Worm (Caenorhabditis elegans) whole organism, midembryonic: ENCODE results near the gene ccd-5.

Experiments used
- T22C8.4 ChIP-seq: fragments of 200-800 bp; sonication (Bioruptor generic); IDR thresholded peaks from 2 replicates; pipeline ENCODE4 v1.3.6; 2022; ENCODE audit warnings: missing genetic modification characterization, missing compliant biosample characterization
- cog-1 ChIP-seq: sonication (generic microtip); optimal IDR thresholded peaks from 2 replicates; lab custom pipeline; 2016; ENCODE audit warnings: missing genetic modification characterization, missing compliant biosample characterization
- flt-1 ChIP-seq: fragments of 200-800 bp; sonication (Bioruptor generic); IDR thresholded peaks from 2 replicates; pipeline ENCODE4 v1.3.6; 2022; ENCODE audit warnings: missing genetic modification characterization, missing compliant biosample characterization
- klf-2 ChIP-seq: fragments of 200-800 bp; sonication (Bioruptor generic); conservative IDR thresholded peaks from 2 replicates; pipeline ENCODE4 v1.3.6; 2022; ENCODE audit warnings: missing genetic modification reagents, missing genetic modification characterization, missing compliant biosample characterization
- med-1 ChIP-seq: sonication (generic microtip); optimal IDR thresholded peaks from 2 replicates; lab custom pipeline; 2017; ENCODE audit warnings: missing genetic modification characterization, mild to moderate bottlenecking, missing compliant biosample characterization, antibody characterized with exemption, missing genetic modification reagents; ENCODE audit not compliant: insufficient read depth
- ref-1 ChIP-seq: fragments of 200-800 bp; sonication (Bioruptor generic); conservative IDR thresholded peaks from 2 replicates; pipeline ENCODE4 v1.3.6; 2022; ENCODE audit warnings: missing genetic modification reagents, missing genetic modification characterization, missing compliant biosample characterization
- tab-1 ChIP-seq: fragments of 200-800 bp; sonication (Bioruptor generic); IDR thresholded peaks from 2 replicates; pipeline ENCODE4 v1.3.6; 2022; ENCODE audit warnings: missing genetic modification characterization, missing compliant biosample characterization
- ztf-23 ChIP-seq: fragments of 200-800 bp; sonication (Bioruptor generic); IDR thresholded peaks from 2 replicates; pipeline ENCODE4 v1.3.6; 2022; ENCODE audit warnings: missing genetic modification reagents, missing genetic modification characterization, missing compliant biosample characterization
- ztf-29 ChIP-seq: fragments of 200-800 bp; sonication (Bioruptor generic); IDR thresholded peaks from 2 replicates; pipeline ENCODE4 v1.3.6; 2022; ENCODE audit warnings: missing genetic modification reagents, missing genetic modification characterization, missing compliant biosample characterization

ccd-5 gene

DNA sequence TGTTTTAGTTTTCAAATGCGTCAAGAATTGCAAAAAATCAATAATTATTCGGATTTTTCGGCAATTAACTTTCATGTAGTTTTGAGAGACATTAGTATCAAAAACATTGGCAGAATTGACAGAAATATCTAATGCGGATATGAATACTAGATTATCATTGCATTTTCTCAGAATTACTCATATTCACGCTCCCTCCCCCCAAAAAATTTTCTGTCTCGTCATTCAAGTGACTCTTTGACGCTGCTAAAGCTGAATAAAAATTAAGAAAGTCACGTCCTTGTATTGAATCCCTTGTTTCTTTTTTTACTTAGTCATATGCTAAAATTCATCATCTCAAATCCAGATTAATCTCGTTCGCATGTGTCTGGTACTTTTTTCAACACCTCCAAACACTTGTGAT, 24.2 kb upstream of the ccd-5 start:
- no peak for TF ChIP-seq flt-1 (GFP tag; lab: Robert Waterston, UW)
- no peak for TF ChIP-seq klf-2
- TF ChIP-seq med-1 (GFP tag; lab: Kevin White, UChicago): no peak
- no peak for TF ChIP-seq ref-1 (GFP tag; lab: Robert Waterston, UW)
- no peak for TF ChIP-seq ztf-29 (GFP tag; lab: Robert Waterston, UW)
- TF ChIP-seq ztf-23 (GFP tag; lab: Robert Waterston, UW): no peak
- TF ChIP-seq tab-1 (GFP tag; lab: Robert Waterston, UW): no peak
- no peak for TF ChIP-seq cog-1
- no peak for TF ChIP-seq T22C8.4 (GFP tag; lab: Robert Waterston, UW)

DNA sequence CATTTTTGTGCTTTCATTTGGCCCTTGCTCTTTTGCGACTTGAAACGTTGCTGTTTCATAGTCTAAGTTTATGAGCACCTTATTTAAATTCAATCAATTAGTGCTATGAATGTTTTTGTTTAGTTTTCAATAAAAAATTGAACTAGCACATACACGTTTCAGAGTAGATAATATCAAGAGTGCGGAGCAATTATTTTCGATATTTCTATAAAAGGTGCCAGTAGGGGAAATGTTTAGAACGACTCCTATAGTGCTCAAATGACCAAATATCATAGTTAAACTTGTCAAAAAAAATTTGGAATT, 23.3 kb upstream of the ccd-5 start:
- TF ChIP-seq flt-1 (GFP tag; lab: Robert Waterston, UW) (no peak), cog-1 (no peak), ztf-23 (GFP tag; lab: Robert Waterston, UW) (no peak), ztf-29 (GFP tag; lab: Robert Waterston, UW) (no peak), tab-1 (GFP tag; lab: Robert Waterston, UW) (no peak), klf-2 (no peak), med-1 (GFP tag; lab: Kevin White, UChicago) (no peak), ref-1 (GFP tag; lab: Robert Waterston, UW) (no peak), T22C8.4 (GFP tag; lab: Robert Waterston, UW) (no peak)

DNA sequence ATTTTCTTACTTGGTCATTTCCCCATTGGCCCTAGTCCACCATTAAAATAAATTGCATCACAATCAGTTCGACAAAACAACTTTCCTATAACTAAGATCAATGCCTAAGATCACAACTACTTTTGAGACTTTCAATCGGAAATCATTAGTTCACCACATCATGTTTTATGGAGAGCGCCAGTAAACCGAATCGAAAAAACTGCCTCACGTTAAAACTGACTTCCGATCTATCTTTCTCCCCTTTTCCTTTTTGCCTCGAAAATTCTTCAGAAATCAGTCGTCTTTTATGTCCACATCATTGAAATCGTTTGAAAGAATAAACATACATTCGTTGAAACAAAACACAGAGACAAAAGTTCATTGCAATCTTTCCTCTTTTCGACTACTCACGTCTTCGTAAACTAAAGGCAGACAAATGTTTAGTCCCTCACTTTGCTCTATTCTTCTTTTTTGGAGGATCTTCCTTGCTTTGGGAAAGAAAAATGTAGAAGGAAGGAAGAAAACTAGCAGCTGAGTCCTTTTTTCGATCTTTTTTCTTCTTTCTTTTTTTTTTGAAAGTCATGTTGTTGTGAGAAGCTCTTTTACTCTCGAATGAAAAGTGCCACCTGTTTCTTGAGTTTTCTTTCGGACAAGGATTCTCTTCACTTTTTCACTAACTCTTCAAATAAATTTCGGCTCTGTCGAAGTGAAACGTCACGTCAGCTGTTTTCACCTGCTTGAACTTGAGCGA, 22.7 kb upstream of the ccd-5 start:
- TF ChIP-seq T22C8.4 (GFP tag; lab: Robert Waterston, UW) (no peak), flt-1 (GFP tag; lab: Robert Waterston, UW) (no peak), ztf-29 (GFP tag; lab: Robert Waterston, UW) (no peak)

DNA sequence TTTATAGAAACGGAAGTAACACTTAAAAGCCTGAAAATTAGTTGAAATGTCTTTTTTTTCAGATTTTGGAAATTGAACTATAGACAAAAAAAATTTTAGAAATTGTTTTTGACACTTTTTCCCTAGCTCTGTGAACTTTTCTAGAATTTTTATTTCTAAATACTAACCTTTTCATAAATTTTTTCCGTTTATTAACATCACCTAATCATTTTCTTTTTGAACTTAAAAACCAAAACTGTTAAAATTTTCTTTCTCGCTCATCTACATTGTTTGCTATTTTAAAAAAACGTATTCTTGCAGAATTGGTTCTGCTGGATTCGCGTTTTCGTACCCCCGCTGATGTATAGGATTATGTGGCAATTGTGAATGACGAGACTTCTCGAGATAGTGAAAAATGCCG, 21.2 kb upstream of the ccd-5 start, which contains the start of the genes nhr-40 and T03G6.7:
TSS of gene nhr-40 (plus strand) at position 301 of the 400 bp plus-strand sequence.
TSS of gene T03G6.7 (plus strand) at position 337 of the 400 bp plus-strand sequence.
- TF ChIP-seq klf-2 (no peak), T22C8.4 (GFP tag; lab: Robert Waterston, UW) (no peak), med-1 (GFP tag; lab: Kevin White, UChicago) (no peak), flt-1 (GFP tag; lab: Robert Waterston, UW) (no peak), cog-1 (no peak), ref-1 (GFP tag; lab: Robert Waterston, UW) (no peak), ztf-23 (GFP tag; lab: Robert Waterston, UW) (no peak), ztf-29 (GFP tag; lab: Robert Waterston, UW) (no peak)

DNA sequence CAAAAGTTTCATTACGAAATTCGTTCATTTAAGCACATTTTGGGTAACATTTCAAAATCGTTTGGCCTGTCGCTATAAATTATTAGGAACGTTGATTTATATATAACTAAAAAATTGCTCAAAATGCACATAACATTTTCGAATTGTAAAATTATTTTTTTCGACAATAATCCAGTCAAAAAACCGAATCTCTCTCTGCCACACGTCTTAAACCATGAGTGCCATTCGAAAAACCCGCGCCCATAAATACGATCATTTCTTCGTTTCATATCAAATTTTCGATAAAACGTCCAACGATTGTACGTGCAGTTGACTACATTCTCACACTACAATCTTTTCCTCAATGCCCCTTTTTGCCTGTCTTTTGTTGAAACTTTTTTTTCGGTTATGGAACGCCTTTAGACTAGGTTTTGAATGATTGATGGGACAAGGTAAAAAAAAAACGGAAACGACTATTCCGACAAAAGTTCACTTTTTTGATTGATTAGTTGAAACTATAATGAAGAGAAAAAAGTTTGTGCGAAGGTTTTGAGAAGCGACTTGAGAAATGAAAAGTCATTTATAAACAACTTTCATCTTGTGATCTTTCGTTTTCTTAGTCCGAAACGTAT, 20.3 kb upstream of the ccd-5 start:
- TF ChIP-seq ref-1 (GFP tag; lab: Robert Waterston, UW): no peak
- no peak for TF ChIP-seq ztf-29 (GFP tag; lab: Robert Waterston, UW)

DNA sequence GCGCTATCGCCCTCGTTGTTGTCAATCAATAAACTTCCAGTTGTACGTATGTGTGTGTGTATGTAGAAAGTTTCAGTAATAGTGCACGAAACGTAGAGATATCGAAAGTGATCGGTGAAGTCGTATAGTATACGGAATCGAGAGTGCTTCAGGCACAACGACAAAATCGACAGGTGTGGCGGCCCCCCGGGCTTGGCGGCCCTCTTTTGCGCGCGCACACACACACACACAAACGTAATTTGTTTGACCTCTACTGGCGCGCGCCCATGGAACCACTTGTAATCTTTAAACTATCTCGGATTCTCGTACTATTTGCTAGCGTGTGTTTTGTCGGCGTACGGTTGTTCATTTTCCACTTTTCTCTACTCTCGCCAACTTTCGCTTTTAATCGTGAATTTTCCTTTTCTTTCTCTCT, 19.1 kb upstream of the ccd-5 start:
- TF ChIP-seq cog-1 (peak; percentile 56), ztf-29 (GFP tag; lab: Robert Waterston, UW) (no peak), T22C8.4 (GFP tag; lab: Robert Waterston, UW) (0 out of 2 replicates have a peak, but pooled peaks have one; percentile 40), flt-1 (GFP tag; lab: Robert Waterston, UW) (no peak), ztf-23 (GFP tag; lab: Robert Waterston, UW) (0 out of 2 replicates have a peak, but pooled peaks have one; percentile 49)

DNA sequence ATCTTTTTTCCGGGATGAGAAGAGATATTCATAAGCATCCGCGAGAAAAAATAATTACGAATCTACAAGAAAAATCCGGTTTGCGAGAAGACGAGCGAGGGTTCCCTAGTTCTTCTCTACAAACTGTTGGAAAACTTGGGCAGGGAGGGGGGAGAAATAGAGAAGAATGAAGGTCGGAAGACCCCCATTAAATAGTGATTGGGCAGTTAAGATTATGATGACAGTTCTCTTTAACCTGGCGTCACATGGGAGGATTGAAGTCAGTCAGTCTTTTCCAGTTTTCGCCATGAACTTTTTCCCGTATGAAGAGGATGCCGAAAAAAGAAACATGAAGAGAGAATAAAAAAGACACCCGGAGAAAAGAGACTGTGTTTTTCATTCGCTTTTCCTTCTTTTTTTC, 18.3 kb upstream of the ccd-5 start:
- TF ChIP-seq ztf-23 (GFP tag; lab: Robert Waterston, UW) (no peak), cog-1 (no peak), ref-1 (GFP tag; lab: Robert Waterston, UW) (no peak), ztf-29 (GFP tag; lab: Robert Waterston, UW) (no peak), flt-1 (GFP tag; lab: Robert Waterston, UW) (no peak), tab-1 (GFP tag; lab: Robert Waterston, UW) (no peak), T22C8.4 (GFP tag; lab: Robert Waterston, UW) (no peak), klf-2 (no peak), med-1 (GFP tag; lab: Kevin White, UChicago) (no peak)

DNA sequence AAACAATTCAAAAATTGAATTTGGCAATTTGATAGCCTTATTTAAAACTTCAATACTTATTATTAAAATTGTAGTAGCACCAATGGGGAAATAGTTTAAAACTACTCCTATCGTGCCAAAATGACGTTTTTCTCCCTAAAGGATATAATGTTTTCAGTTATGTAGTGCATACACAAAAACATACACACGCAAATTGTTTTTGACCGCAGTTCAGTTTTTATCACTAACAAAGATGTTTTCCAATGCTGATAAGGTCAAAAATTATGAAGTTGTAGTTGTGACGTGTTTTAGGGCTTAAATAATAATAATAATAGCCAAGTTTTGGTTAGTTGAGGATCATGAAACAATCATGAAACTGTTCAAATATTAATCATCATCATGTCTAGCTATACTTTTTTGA, 17.6 kb upstream of the ccd-5 start:
- TF ChIP-seq klf-2: no peak
- TF ChIP-seq ztf-23 (GFP tag; lab: Robert Waterston, UW): no peak
- no peak for TF ChIP-seq ref-1 (GFP tag; lab: Robert Waterston, UW)
- no peak for TF ChIP-seq tab-1 (GFP tag; lab: Robert Waterston, UW)
- TF ChIP-seq T22C8.4 (GFP tag; lab: Robert Waterston, UW): no peak
- TF ChIP-seq med-1 (GFP tag; lab: Kevin White, UChicago): no peak
- no peak for TF ChIP-seq flt-1 (GFP tag; lab: Robert Waterston, UW)

DNA sequence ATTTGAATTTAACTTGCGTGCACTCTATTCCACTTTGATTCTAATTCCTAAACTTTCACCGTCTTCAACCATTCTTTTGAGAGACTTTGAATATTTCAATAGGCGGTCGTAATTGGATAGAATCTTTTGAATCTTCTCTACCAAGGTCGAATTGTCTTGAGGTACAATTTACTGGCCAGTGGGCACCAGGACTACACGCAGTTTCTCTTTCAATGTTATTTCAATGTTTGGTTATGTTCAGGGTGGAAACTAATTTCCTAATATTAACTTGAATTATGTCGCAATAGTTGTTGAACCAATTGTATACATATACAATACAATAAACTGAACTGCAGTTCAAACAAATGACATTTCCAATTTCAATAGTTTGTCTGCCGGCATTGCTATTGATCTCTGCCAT, 15.6 kb upstream of the ccd-5 start:
- TF ChIP-seq flt-1 (GFP tag; lab: Robert Waterston, UW) (no peak), ztf-29 (GFP tag; lab: Robert Waterston, UW) (no peak), cog-1 (no peak), ztf-23 (GFP tag; lab: Robert Waterston, UW) (no peak), klf-2 (no peak), ref-1 (GFP tag; lab: Robert Waterston, UW) (no peak), med-1 (GFP tag; lab: Kevin White, UChicago) (no peak), tab-1 (GFP tag; lab: Robert Waterston, UW) (no peak), T22C8.4 (GFP tag; lab: Robert Waterston, UW) (no peak)
